Fruit fly (Drosophila melanogaster): ENCODE measurements around the gene stumps.

DNA sequence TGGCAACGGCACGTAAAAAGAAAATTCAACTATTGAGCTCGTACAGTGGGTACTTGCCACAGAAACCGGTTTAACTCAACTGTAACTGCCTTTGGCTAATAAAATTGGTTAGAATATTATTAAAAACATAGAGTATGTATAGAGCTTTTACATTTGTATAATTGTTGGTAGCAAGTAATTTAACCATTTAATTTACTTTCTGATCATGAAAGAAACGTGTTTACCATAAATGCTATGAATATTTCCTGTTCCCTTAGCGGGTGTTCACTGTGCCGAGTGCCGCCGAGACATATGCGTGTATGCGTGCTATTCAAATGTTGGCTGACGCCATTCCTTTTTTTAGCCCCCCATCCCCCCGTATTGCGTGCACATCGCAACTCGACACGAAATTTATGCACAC, 28.3 kb upstream of the stumps start:
- TF ChIP-seq CTCF (optimal IDR thresholded peaks at IDR 0.05) (no peak), CG8478 (optimal IDR thresholded peaks at IDR 0.05) (no peak)

Data from S2 (cell line).